Fruit fly (Drosophila melanogaster) Kc167 (cell line): ENCODE results near the gene Gr39b.

Source experiments
- Myc ChIP-seq: fragments of >200 bp; optimal IDR thresholded peaks from 2 replicates; lab custom pipeline; 2017; ENCODE audit warnings: missing external identifiers
- Sin3A ChIP-seq: fragments of >200 bp; optimal IDR thresholded peaks from 2 replicates; lab custom pipeline; 2018; ENCODE audit warnings: missing external identifiers
- h ChIP-seq: fragments of >200 bp; optimal IDR thresholded peaks from 3 replicates; lab custom pipeline; 2018; ENCODE audit warnings: missing external identifiers
- insv ChIP-seq: fragments of >200 bp; optimal IDR thresholded peaks from 3 replicates; lab custom pipeline; 2018; ENCODE audit warnings: missing external identifiers
- psq ChIP-seq: fragments of >200 bp; optimal IDR thresholded peaks from 2 replicates; lab custom pipeline; 2017; ENCODE audit warnings: missing external identifiers
- ttk ChIP-seq: sonication (Bioruptor generic); optimal IDR thresholded peaks from 2 replicates; lab custom pipeline; 2017; ENCODE audit warnings: missing external identifiers

DNA sequence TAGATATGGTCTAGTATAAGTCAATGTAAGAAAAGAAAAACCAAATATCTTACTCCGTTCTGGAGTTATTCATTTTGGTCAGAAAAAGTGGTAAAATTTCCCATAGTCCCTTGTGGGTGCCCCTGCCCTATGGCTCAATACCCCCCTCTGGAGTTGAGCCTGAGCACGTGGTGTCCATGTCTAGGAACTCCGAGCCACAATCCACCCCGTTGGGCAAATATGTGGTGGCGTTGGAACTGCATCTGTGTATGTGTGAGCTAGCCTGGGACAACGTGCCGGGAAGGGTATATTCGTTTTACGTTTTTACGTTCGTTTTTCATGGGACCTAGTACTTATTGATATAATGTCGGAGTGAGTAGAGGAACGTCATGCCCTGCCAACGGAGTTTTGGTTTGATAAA lies 38.7 kb downstream of the Gr39b start:
- TF ChIP-seq h (lab: Kevin White, UChicago) (no peak), psq (no peak), insv (no peak), ttk (lab: Kevin White, UChicago) (no peak), Sin3A (lab: Kevin White, UChicago) (no peak), Myc (lab: Kevin White, UChicago) (no peak)
